Worm (Caenorhabditis elegans): ENCODE data around the gene cky-1.

ce11 chrV:12704077-12704476, 32.4 kb upstream of the cky-1 start, which contains the start of gene R11D1.1:
- no peak for TF ChIP-seq ama-1 (optimal IDR thresholded peaks at IDR 0.05)
- TF ChIP-seq tbx-37 (GFP tag; conservative IDR thresholded peaks at IDR 0.05) = no peak
- no peak for TF ChIP-seq aly-1 (tag; optimal IDR thresholded peaks at IDR 0.05)
- TF ChIP-seq pes-1 (GFP tag; IDR thresholded peaks at IDR 0.05) = no peak
- no peak for TF ChIP-seq sea-1 (GFP tag; conservative IDR thresholded peaks at IDR 0.05)
- TF ChIP-seq ceh-36 (tag; optimal IDR thresholded peaks at IDR 0.05) = no peak
- TF ChIP-seq ets-7 (tag; optimal IDR thresholded peaks at IDR 0.05) = no peak
- no peak for TF ChIP-seq tra-4 (tag; optimal IDR thresholded peaks at IDR 0.05)
- no peak for TF ChIP-seq hmbx-1 (tag; optimal IDR thresholded peaks at IDR 0.05)
- no peak for TF ChIP-seq B0310.2 (tag; optimal IDR thresholded peaks at IDR 0.05)
- TF ChIP-seq tbx-11 (GFP tag; IDR thresholded peaks at IDR 0.05) = no peak

Measured in whole organism, early embryonic.